Worm (Caenorhabditis elegans) whole organism, early embryonic: Measurements from ENCODE around the gene M18.3.

Experiments
- B0310.2 ChIP-seq: sonication (generic microtip); optimal IDR thresholded peaks from 2 replicates; lab custom pipeline; 2016; ENCODE audit warnings: mild to moderate bottlenecking, missing genetic modification characterization, missing compliant biosample characterization
- F13C5.2 ChIP-seq: sonication (generic microtip); optimal IDR thresholded peaks from 2 replicates; lab custom pipeline; 2017; ENCODE audit warnings: mild to moderate bottlenecking, missing genetic modification characterization, inconsistent platforms, missing compliant biosample characterization
- aly-1 ChIP-seq: sonication (generic microtip); optimal IDR thresholded peaks from 2 replicates; lab custom pipeline; 2016; ENCODE audit warnings: missing genetic modification characterization, missing compliant biosample characterization
- ama-1 ChIP-seq: fragments of 150-350 bp; optimal IDR thresholded peaks from 2 replicates; lab custom pipeline; 2014
- ceh-13 ChIP-seq: fragments of 200-800 bp; sonication (Bioruptor generic); optimal IDR thresholded peaks from 2 replicates; lab custom pipeline; 2018; ENCODE audit warnings: mild to moderate bottlenecking, missing genetic modification characterization, missing compliant biosample characterization
- ceh-36 ChIP-seq: sonication (generic microtip); optimal IDR thresholded peaks from 2 replicates; lab custom pipeline; 2016; ENCODE audit warnings: missing genetic modification characterization, inconsistent platforms, missing compliant biosample characterization
- ets-7 ChIP-seq: sonication (generic microtip); optimal IDR thresholded peaks from 2 replicates; lab custom pipeline; 2016; ENCODE audit warnings: missing genotype, missing genetic modification characterization, missing compliant biosample characterization
- flt-1 ChIP-seq: fragments of 200-800 bp; sonication (Bioruptor generic); IDR thresholded peaks from 2 replicates; pipeline ENCODE4 v1.3.6; 2022; ENCODE audit warnings: missing genetic modification characterization, missing compliant biosample characterization
- hmbx-1 ChIP-seq: sonication (generic microtip); optimal IDR thresholded peaks from 2 replicates; lab custom pipeline; 2016; ENCODE audit warnings: mild to moderate bottlenecking, missing genetic modification characterization, missing compliant biosample characterization
- hmg-4 ChIP-seq: fragments of 200-800 bp; sonication (Bioruptor generic); optimal IDR thresholded peaks from 2 replicates; lab custom pipeline; 2018; ENCODE audit warnings: mild to moderate bottlenecking, missing genetic modification characterization, missing compliant biosample characterization
- hnd-1 ChIP-seq: sonication (generic microtip); optimal IDR thresholded peaks from 2 replicates; lab custom pipeline; 2016; ENCODE audit warnings: missing genetic modification characterization, missing compliant biosample characterization
- pes-1 ChIP-seq: fragments of 200-800 bp; sonication (Bioruptor generic); IDR thresholded peaks from 2 replicates; pipeline ENCODE4 v1.3.6; 2022; ENCODE audit warnings: missing genetic modification reagents, missing genetic modification characterization, missing compliant biosample characterization
- scrt-1 ChIP-seq: fragments of 200-800 bp; sonication (Bioruptor generic); IDR thresholded peaks from 2 replicates; pipeline ENCODE4 v1.3.6; 2022; ENCODE audit warnings: missing genetic modification characterization, missing compliant biosample characterization
- sea-1 ChIP-seq: fragments of 200-800 bp; sonication (Bioruptor generic); conservative IDR thresholded peaks from 2 replicates; pipeline ENCODE4 v1.3.6; 2022; ENCODE audit warnings: missing genetic modification characterization, missing compliant biosample characterization
- tbx-11 ChIP-seq: fragments of 200-800 bp; sonication (Bioruptor generic); IDR thresholded peaks from 2 replicates; pipeline ENCODE4 v1.3.6; 2022; ENCODE audit warnings: missing genetic modification characterization, missing compliant biosample characterization
- tbx-37 ChIP-seq: fragments of 200-800 bp; sonication (Bioruptor generic); conservative IDR thresholded peaks from 2 replicates; pipeline ENCODE4 v1.3.6; 2022; ENCODE audit warnings: missing genetic modification reagents, missing genetic modification characterization, missing compliant biosample characterization
- tra-4 ChIP-seq: sonication (generic microtip); optimal IDR thresholded peaks from 2 replicates; lab custom pipeline; 2017; ENCODE audit warnings: missing genetic modification characterization, missing compliant biosample characterization

The M18.3 gene

ce11 chrIV:12111477-12111876, 5.8 kb downstream of the M18.3 start, which contains the start of gene dlc-2:
Gene dlc-2, minus strand, starts transcription at chrIV:12111577.
- no peak for TF ChIP-seq tbx-37
- no peak for TF ChIP-seq pes-1 (GFP tag; lab: Robert Waterston, UW)

DNA sequence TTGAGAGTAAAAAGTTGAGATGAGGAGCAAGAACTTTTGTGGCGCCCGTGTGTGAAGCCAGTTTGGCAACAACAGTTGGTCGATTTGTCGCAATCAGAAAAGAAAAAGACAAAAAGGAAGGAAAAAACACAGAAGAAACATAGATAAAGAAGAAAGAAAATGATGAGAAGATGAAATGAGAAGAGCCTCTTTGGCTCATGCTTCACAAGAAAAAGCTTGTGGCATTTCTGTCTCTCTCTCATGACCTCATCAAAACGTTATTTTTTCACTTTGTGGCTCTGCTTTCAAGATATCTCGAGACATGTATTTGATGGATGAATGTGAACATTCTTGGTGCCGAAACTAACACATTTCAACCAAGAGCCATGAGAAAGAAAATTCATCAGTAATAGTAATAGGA, 7.4 kb downstream of the M18.3 start:
- no peak for TF ChIP-seq ceh-13 (GFP tag; lab: Kevin White, UChicago)
- no peak for TF ChIP-seq B0310.2 (tag; lab: Kevin White, UChicago)
- TF ChIP-seq scrt-1 (GFP tag; lab: Robert Waterston, UW), result no peak
- no peak for TF ChIP-seq pes-1 (GFP tag; lab: Robert Waterston, UW)
- no peak for TF ChIP-seq sea-1 (GFP tag; lab: Robert Waterston, UW)
- no peak for TF ChIP-seq tbx-37
- no peak for TF ChIP-seq F13C5.2 (tag; lab: Kevin White, UChicago)
- TF ChIP-seq tbx-11 (GFP tag; lab: Robert Waterston, UW), result no peak
- no peak for TF ChIP-seq tra-4 (tag; lab: Kevin White, UChicago)
- TF ChIP-seq hnd-1 (tag; lab: Kevin White, UChicago), result no peak
- TF ChIP-seq hmg-4 (GFP tag; lab: Kevin White, UChicago), result no peak
- TF ChIP-seq ceh-36 (tag; lab: Kevin White, UChicago), result no peak
- TF ChIP-seq hmbx-1, result no peak

- TF ChIP-seq hmbx-1, result no peak
- no peak for TF ChIP-seq tra-4 (tag; lab: Kevin White, UChicago)
- no peak for TF ChIP-seq flt-1
- no peak for TF ChIP-seq ets-7 (tag; lab: Kevin White, UChicago)
- no peak for TF ChIP-seq B0310.2 (tag; lab: Kevin White, UChicago)
- TF ChIP-seq pes-1 (GFP tag; lab: Robert Waterston, UW), result no peak
- no peak for TF ChIP-seq F13C5.2 (tag; lab: Kevin White, UChicago)
- TF ChIP-seq tbx-11 (GFP tag; lab: Robert Waterston, UW), result no peak
- no peak for TF ChIP-seq hnd-1 (tag; lab: Kevin White, UChicago)
- TF ChIP-seq aly-1 (tag; lab: Kevin White, UChicago), result no peak
- TF ChIP-seq ama-1, result no peak
- no peak for TF ChIP-seq sea-1 (GFP tag; lab: Robert Waterston, UW)
- TF ChIP-seq ceh-13 (GFP tag; lab: Kevin White, UChicago), result no peak
- no peak for TF ChIP-seq hmg-4 (GFP tag; lab: Kevin White, UChicago)
- TF ChIP-seq scrt-1 (GFP tag; lab: Robert Waterston, UW), result no peak
- no peak for TF ChIP-seq ceh-36 (tag; lab: Kevin White, UChicago)
- no peak for TF ChIP-seq tbx-37
Observed at ce11 chrIV:12114498-12114897, 8.8 kb downstream of the M18.3 start.

- TF ChIP-seq sea-1 (GFP tag; lab: Robert Waterston, UW) (no peak), hnd-1 (tag; lab: Kevin White, UChicago) (no peak), ets-7 (tag; lab: Kevin White, UChicago) (no peak), tbx-11 (GFP tag; lab: Robert Waterston, UW) (no peak), hmg-4 (GFP tag; lab: Kevin White, UChicago) (no peak), ceh-36 (tag; lab: Kevin White, UChicago) (no peak), flt-1 (no peak), aly-1 (tag; lab: Kevin White, UChicago) (no peak), F13C5.2 (tag; lab: Kevin White, UChicago) (no peak), scrt-1 (GFP tag; lab: Robert Waterston, UW) (no peak)
Observed at ce11 chrIV:12120536-12120935, 14.9 kb downstream of the M18.3 start.

ce11 chrIV:12121076-12121475, 15.4 kb downstream of the M18.3 start, which contains the start of the genes ddb-1 and M18.6:
Gene ddb-1, minus strand, starts transcription at chrIV:12121165.
Gene M18.6, plus strand, starts transcription at chrIV:12121310.
- TF ChIP-seq scrt-1 (GFP tag; lab: Robert Waterston, UW) (no peak), F13C5.2 (tag; lab: Kevin White, UChicago) (no peak), hmg-4 (GFP tag; lab: Kevin White, UChicago) (no peak), ets-7 (tag; lab: Kevin White, UChicago) (no peak), tra-4 (tag; lab: Kevin White, UChicago) (no peak), B0310.2 (tag; lab: Kevin White, UChicago) (no peak), aly-1 (tag; lab: Kevin White, UChicago) (no peak), tbx-11 (GFP tag; lab: Robert Waterston, UW) (no peak), tbx-37 (no peak), ceh-13 (GFP tag; lab: Kevin White, UChicago) (no peak), ceh-36 (tag; lab: Kevin White, UChicago) (no peak), hnd-1 (tag; lab: Kevin White, UChicago) (no peak), sea-1 (GFP tag; lab: Robert Waterston, UW) (no peak), ama-1 (no peak)

DNA sequence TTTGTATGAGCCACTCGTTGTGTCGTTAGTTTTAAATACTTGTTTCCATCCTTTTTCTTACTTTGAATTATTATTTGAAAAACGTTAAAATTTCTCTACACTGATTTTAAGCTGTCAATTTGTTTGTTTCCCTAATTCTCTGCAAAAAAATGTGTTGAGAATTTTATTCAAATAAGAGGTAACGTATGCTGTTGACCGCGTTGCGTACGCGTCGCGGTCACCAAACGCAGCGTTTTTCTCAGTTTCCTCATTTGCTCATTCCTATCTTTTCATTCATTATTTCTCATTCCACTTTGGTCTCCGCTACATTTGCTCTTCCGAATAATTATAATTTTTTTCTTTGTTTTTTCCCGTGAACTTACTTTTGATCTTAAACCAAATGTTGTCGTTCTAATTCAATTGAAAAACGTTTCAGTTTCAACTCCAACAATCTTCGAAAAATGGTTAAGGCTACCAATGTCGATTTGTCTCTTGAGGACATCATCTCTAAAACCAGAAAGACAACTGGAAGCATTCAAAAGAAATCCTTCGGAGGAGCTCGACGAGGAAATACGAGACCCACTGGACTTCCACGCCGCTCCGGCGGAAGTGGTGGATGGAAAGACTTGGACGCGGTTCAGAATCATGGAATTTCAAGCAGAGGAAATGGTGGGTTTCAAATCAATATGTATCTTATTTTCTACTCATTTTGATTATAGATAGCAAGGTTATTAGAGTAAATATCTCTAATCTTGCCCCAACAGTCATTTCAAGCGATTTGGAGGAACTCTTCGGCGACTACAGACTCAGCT, 17.4 kb downstream of the M18.3 start, which contains the start of gene aly-3:
Gene aly-3 (plus strand): TSS at position 409 of the 791 bp plus-strand sequence.
- TF ChIP-seq F13C5.2 (tag; lab: Kevin White, UChicago) (peak; percentile 19), ets-7 (tag; lab: Kevin White, UChicago) (no peak), ama-1 (no peak), B0310.2 (tag; lab: Kevin White, UChicago) (no peak)

- TF ChIP-seq flt-1 (no peak), ceh-13 (GFP tag; lab: Kevin White, UChicago) (no peak), hnd-1 (tag; lab: Kevin White, UChicago) (no peak), ama-1 (no peak), tra-4 (tag; lab: Kevin White, UChicago) (no peak), hmg-4 (GFP tag; lab: Kevin White, UChicago) (no peak), hmbx-1 (no peak), ets-7 (tag; lab: Kevin White, UChicago) (no peak)
Observed at ce11 chrIV:12124314-12125084, 18.8 kb downstream of the M18.3 start, which contains the start of gene dhhc-6. Gene dhhc-6, plus strand, starts transcription at chrIV:12124952.
